Fruit fly (Drosophila melanogaster) whole organism, embryonic: ENCODE measurements around the gene CG16965.

Source experiments
- BtbVII ChIP-seq: fragments of 200-800 bp; sonication (Bioruptor generic); optimal IDR thresholded peaks from 3 replicates; lab custom pipeline; 2017; ENCODE audit warnings: missing biosample characterization, mild to moderate bottlenecking, missing genetic modification characterization
- CG11398 ChIP-seq: fragments of 200-800 bp; sonication (Bioruptor generic); optimal IDR thresholded peaks from 2 replicates; lab custom pipeline; 2016; ENCODE audit warnings: missing biosample characterization, missing genetic modification characterization
- CG12769 ChIP-seq: fragments of 200-800 bp; sonication (Bioruptor generic); optimal IDR thresholded peaks from 2 replicates; lab custom pipeline; 2019; ENCODE audit warnings: missing biosample characterization, mild to moderate bottlenecking, missing genetic modification characterization, moderate library complexity
- CG14050 ChIP-seq: fragments of 200-800 bp; sonication (Bioruptor generic); IDR thresholded peaks from 3 replicates; pipeline ENCODE4 v1.3.6; 2022; ENCODE audit warnings: missing biosample characterization, missing genetic modification characterization
- CG14965 ChIP-seq: fragments of 200-800 bp; sonication (Bioruptor generic); optimal IDR thresholded peaks from 2 replicates; lab custom pipeline; 2016; ENCODE audit warnings: missing biosample characterization, missing genetic modification characterization, borderline replicate concordance
- CG15011 ChIP-seq: fragments of 200-800 bp; sonication (Bioruptor generic); optimal IDR thresholded peaks from 3 replicates; lab custom pipeline; 2018; ENCODE audit warnings: missing biosample characterization, mild to moderate bottlenecking, missing genetic modification characterization
- CG17328 ChIP-seq: fragments of 200-800 bp; sonication (Bioruptor generic); IDR thresholded peaks from 2 replicates; pipeline ENCODE4 v1.3.6; 2022; ENCODE audit warnings: missing biosample characterization, missing genetic modification characterization
- CG17385 ChIP-seq: fragments of 200-800 bp; sonication (Bioruptor generic); optimal IDR thresholded peaks from 3 replicates; lab custom pipeline; 2018; ENCODE audit warnings: missing biosample characterization, mild to moderate bottlenecking, missing genetic modification characterization
- CG18262 ChIP-seq: fragments of 200-800 bp; optimal IDR thresholded peaks from 3 replicates; lab custom pipeline; 2019; ENCODE audit warnings: missing biosample characterization, mild to moderate bottlenecking, missing genetic modification characterization, moderate library complexity
- CG18476 ChIP-seq: fragments of 200-800 bp; sonication (Bioruptor generic); optimal IDR thresholded peaks from 2 replicates; lab custom pipeline; 2016; ENCODE audit warnings: missing biosample characterization, mild to moderate bottlenecking, missing genetic modification characterization
- CG30020 ChIP-seq: fragments of 200-800 bp; optimal IDR thresholded peaks from 2 replicates; lab custom pipeline; 2019; ENCODE audit warnings: missing biosample characterization, mild to moderate bottlenecking, missing genetic modification characterization, moderate library complexity
- CG30403 ChIP-seq: fragments of 200-800 bp; sonication (Bioruptor generic); optimal IDR thresholded peaks from 3 replicates; lab custom pipeline; 2016; ENCODE audit warnings: missing biosample characterization, missing genetic modification characterization
- CG32767 ChIP-seq: fragments of 200-800 bp; sonication (Bioruptor generic); IDR thresholded peaks from 2 replicates; pipeline ENCODE4 v1.3.6; 2022; ENCODE audit warnings: missing biosample characterization, missing genetic modification characterization
- CG33213 ChIP-seq: fragments of 200-800 bp; sonication (Bioruptor generic); optimal IDR thresholded peaks from 3 replicates; lab custom pipeline; 2016; ENCODE audit warnings: missing biosample characterization, missing genetic modification characterization
- CG34376 ChIP-seq: fragments of 200-800 bp; sonication (Bioruptor generic); optimal IDR thresholded peaks from 2 replicates; lab custom pipeline; 2018; ENCODE audit warnings: missing biosample characterization, mild to moderate bottlenecking, missing genetic modification characterization
- CG3847 ChIP-seq: fragments of 200-800 bp; sonication (Bioruptor generic); IDR thresholded peaks from 2 replicates; pipeline ENCODE4 v1.3.6; 2022; ENCODE audit warnings: missing biosample characterization, missing genetic modification characterization
- CG4424 ChIP-seq: fragments of 200-800 bp; sonication (Bioruptor generic); optimal IDR thresholded peaks from 3 replicates; lab custom pipeline; 2016; ENCODE audit warnings: missing biosample characterization, missing genetic modification characterization
- CG5180 ChIP-seq: fragments of 200-800 bp; sonication (Bioruptor generic); optimal IDR thresholded peaks from 3 replicates; lab custom pipeline; 2017; ENCODE audit warnings: missing biosample characterization, missing genetic modification characterization, mild to moderate bottlenecking, moderate library complexity, missing genetic modification reagents
- CG6175 ChIP-seq: fragments of 200-800 bp; sonication (Bioruptor generic); IDR thresholded peaks from 3 replicates; pipeline ENCODE4 v1.3.6; 2022; ENCODE audit warnings: missing biosample characterization, missing genetic modification characterization
- CG6689 ChIP-seq: fragments of 200-800 bp; sonication (Bioruptor generic); IDR thresholded peaks from 2 replicates; pipeline ENCODE4 v1.3.6; 2022; ENCODE audit warnings: missing biosample characterization, missing genetic modification characterization
- CG8089 ChIP-seq: fragments of 200-800 bp; sonication (Bioruptor generic); optimal IDR thresholded peaks from 3 replicates; lab custom pipeline; 2016; ENCODE audit warnings: missing biosample characterization, missing genetic modification characterization
- CG8944 ChIP-seq: fragments of 200-800 bp; sonication (Bioruptor generic); optimal IDR thresholded peaks from 3 replicates; lab custom pipeline; 2016; ENCODE audit warnings: missing biosample characterization, missing genetic modification characterization
- Dfd ChIP-seq, 2 experiments: fragments of >200 bp; optimal IDR thresholded peaks; 2 replicates each; lab custom pipeline; 2017; ENCODE audit warnings: missing biosample characterization in 2 of 2, missing genetic modification characterization in 2 of 2
- E2f1 ChIP-seq: fragments of 200-800 bp; sonication (Bioruptor generic); IDR thresholded peaks from 2 replicates; pipeline ENCODE4 v1.3.6; 2022; ENCODE audit warnings: missing biosample characterization, missing genetic modification characterization
- Hmr ChIP-seq: fragments of 200-800 bp; sonication (Bioruptor generic); optimal IDR thresholded peaks from 3 replicates; lab custom pipeline; 2017; ENCODE audit warnings: mild to moderate bottlenecking, missing biosample characterization, missing genetic modification reagents, missing genetic modification characterization
- Jarid2 ChIP-seq: fragments of 200-800 bp; sonication (Bioruptor generic); optimal IDR thresholded peaks from 3 replicates; lab custom pipeline; 2017; ENCODE audit warnings: mild to moderate bottlenecking, missing biosample characterization, missing genetic modification reagents, missing genetic modification characterization
- Mad ChIP-seq: fragments of 200-800 bp; sonication (Bioruptor generic); optimal IDR thresholded peaks from 2 replicates; lab custom pipeline; 2016; ENCODE audit warnings: missing biosample characterization, missing genetic modification characterization
- NC2β ChIP-seq: fragments of 200-800 bp; sonication (Bioruptor generic); optimal IDR thresholded peaks from 2 replicates; lab custom pipeline; 2016; ENCODE audit warnings: missing biosample characterization, missing genetic modification characterization
- NK7.1 ChIP-seq: fragments of 200-800 bp; sonication (Bioruptor generic); optimal IDR thresholded peaks from 3 replicates; lab custom pipeline; 2016; ENCODE audit warnings: missing biosample characterization, missing genetic modification characterization
- Poxn ChIP-seq: fragments of 200-800 bp; sonication (Bioruptor generic); IDR thresholded peaks from 2 replicates; pipeline ENCODE4 v1.3.6; 2022; ENCODE audit warnings: missing biosample characterization, missing genetic modification characterization
- Rx ChIP-seq: fragments of 200-800 bp; sonication (Bioruptor generic); IDR thresholded peaks from 2 replicates; pipeline ENCODE4 v1.3.6; 2022; ENCODE audit warnings: missing biosample characterization, missing genetic modification characterization
- Taf1 ChIP-seq: fragments of 200-800 bp; sonication (Bioruptor generic); IDR thresholded peaks from 2 replicates; pipeline ENCODE4 v1.3.6; 2022; ENCODE audit warnings: missing biosample characterization, missing genetic modification characterization
- YL-1 ChIP-seq: fragments of 200-800 bp; sonication (Bioruptor generic); optimal IDR thresholded peaks from 3 replicates; lab custom pipeline; 2017; ENCODE audit warnings: missing biosample characterization, mild to moderate bottlenecking, missing genetic modification characterization
- ac ChIP-seq: fragments of 200-800 bp; sonication (Bioruptor generic); optimal IDR thresholded peaks from 3 replicates; lab custom pipeline; 2017; ENCODE audit warnings: missing biosample characterization, mild to moderate bottlenecking, missing genetic modification characterization
- btn ChIP-seq: fragments of 200-800 bp; sonication (Bioruptor generic); optimal IDR thresholded peaks from 2 replicates; lab custom pipeline; 2016; ENCODE audit warnings: missing biosample characterization, missing genetic modification characterization
- caup ChIP-seq: fragments of 200-800 bp; sonication (Bioruptor generic); optimal IDR thresholded peaks from 3 replicates; lab custom pipeline; 2017; ENCODE audit warnings: missing biosample characterization, mild to moderate bottlenecking, missing genetic modification characterization, moderate library complexity; ENCODE audit not compliant: severe bottlenecking
- chif ChIP-seq, 2 experiments: fragments of 200-800 bp; sonication (Bioruptor generic); optimal IDR thresholded peaks; 3 replicates each; lab custom pipeline; 2016; ENCODE audit warnings: missing biosample characterization in 2 of 2, missing genetic modification characterization in 2 of 2
- dm ChIP-seq: fragments of 200-800 bp; sonication (Bioruptor generic); optimal IDR thresholded peaks from 3 replicates; lab custom pipeline; 2016; ENCODE audit warnings: missing biosample characterization, missing genetic modification characterization
- dpn ChIP-seq, 2 experiments: fragments of 200-800 bp; sonication (Bioruptor generic); optimal IDR thresholded peaks; 3 replicates each; lab custom pipeline; 2016; ENCODE audit warnings: missing biosample characterization in 2 of 2, missing genetic modification characterization in 2 of 2
- emc ChIP-seq: fragments of 200-800 bp; sonication (Bioruptor generic); optimal IDR thresholded peaks from 2 replicates; lab custom pipeline; 2016; ENCODE audit warnings: missing biosample characterization, missing genetic modification characterization
- grau ChIP-seq: fragments of 200-800 bp; optimal IDR thresholded peaks from 3 replicates; lab custom pipeline; 2019; ENCODE audit warnings: missing biosample characterization, mild to moderate bottlenecking, missing genetic modification characterization, moderate library complexity
- h ChIP-seq: fragments of >200 bp; optimal IDR thresholded peaks from 2 replicates; lab custom pipeline; 2017
- her ChIP-seq: fragments of 200-800 bp; sonication (Bioruptor generic); optimal IDR thresholded peaks from 2 replicates; lab custom pipeline; 2016; ENCODE audit warnings: missing biosample characterization, missing genetic modification characterization
- lbe ChIP-seq: fragments of 200-800 bp; sonication (Bioruptor generic); optimal IDR thresholded peaks from 2 replicates; lab custom pipeline; 2016; ENCODE audit warnings: missing biosample characterization, mild to moderate bottlenecking, missing genetic modification characterization
- mld ChIP-seq: fragments of 200-800 bp; sonication (Bioruptor generic); IDR thresholded peaks from 3 replicates; pipeline ENCODE4 v1.3.6; 2022; ENCODE audit warnings: missing biosample characterization, missing genetic modification characterization; ENCODE audit not compliant: partially characterized antibody
- rib ChIP-seq: fragments of 200-800 bp; sonication (Bioruptor generic); IDR thresholded peaks from 2 replicates; pipeline ENCODE4 v1.3.6; 2022; ENCODE audit warnings: missing biosample characterization, missing genetic modification characterization
- scrt ChIP-seq: fragments of 200-800 bp; sonication (Bioruptor generic); optimal IDR thresholded peaks from 2 replicates; lab custom pipeline; 2018; ENCODE audit warnings: missing biosample characterization, mild to moderate bottlenecking, missing genetic modification characterization, moderate library complexity
- sim ChIP-seq: fragments of 200-800 bp; sonication (Bioruptor generic); IDR thresholded peaks from 2 replicates; pipeline ENCODE4 v1.3.6; 2022; ENCODE audit warnings: missing biosample characterization, missing genetic modification characterization
- tap ChIP-seq: fragments of 200-800 bp; optimal IDR thresholded peaks from 3 replicates; lab custom pipeline; 2019; ENCODE audit warnings: missing biosample characterization, mild to moderate bottlenecking, missing genetic modification characterization, moderate library complexity

The CG16965 gene

dm6 chr2L:12026458-12027431 is 45.4 kb downstream of the CG16965 start (continued):
- TF ChIP-seq CG11398 (GFP tag; lab: Kevin White, UChicago) (peak; percentile 6), Hmr (GFP tag; lab: Kevin White, UChicago) (peak; percentile 64), h (no peak), Taf1 (GFP tag; lab: Robert Waterston, UW) (peak; percentile 29; the same call in 1 of the 2 replicates), CG14965 (GFP tag; lab: Kevin White, UChicago) (no peak), Rx (peak; percentile 33; the same call in 1 of the 2 replicates), emc (GFP tag; lab: Kevin White, UChicago) (no peak), btn (GFP tag; lab: Kevin White, UChicago) (peak; percentile 13), chif (GFP tag; optimal IDR thresholded peaks at IDR 0.05; lab: Kevin White, UChicago) (peak; percentile 37 to 40), scrt (GFP tag; lab: Kevin White, UChicago) (peak; percentile 6), CG30020 (tag; lab: Kevin White, UChicago) (peak; percentile 11), dm (GFP tag; lab: Kevin White, UChicago) (peak; percentile 35), ac (GFP tag; lab: Kevin White, UChicago) (no peak), CG15011 (GFP tag; lab: Kevin White, UChicago) (no peak), Poxn (GFP tag; lab: Robert Waterston, UW) (no peak), CG8089 (no peak), CG18262 (tag; lab: Kevin White, UChicago) (peak; percentile 79), CG5180 (GFP tag; lab: Kevin White, UChicago) (peak; percentile 18), lbe (GFP tag; lab: Kevin White, UChicago) (peak; percentile 24), tap (tag; lab: Kevin White, UChicago) (no peak), CG6689 (no peak; the same call in none of the 2 replicates), CG32767 (GFP tag; lab: Robert Waterston, UW) (0 out of 2 replicates have a peak, but pooled peaks have one; percentile 30), caup (GFP tag; lab: Kevin White, UChicago) (no peak), CG4424 (peak; percentile 61), CG30403 (peak; percentile 75), rib (GFP tag; lab: Robert Waterston, UW) (no peak), Mad (no peak), grau (tag; lab: Kevin White, UChicago) (peak; percentile 70), CG8944 (GFP tag; lab: Kevin White, UChicago) (peak; percentile 37), NC2β (GFP tag; lab: Kevin White, UChicago) (peak; percentile 34), CG3847 (no peak; the same call in 1 of the 2 replicates), CG17328 (GFP tag; lab: Robert Waterston, UW) (peak; percentile 47; the same call in 1 of the 2 replicates), sim (no peak), Dfd (GFP tag; optimal IDR thresholded peaks at IDR 0.05; lab: Kevin White, UChicago) (no peak), Jarid2 (GFP tag; lab: Kevin White, UChicago) (no peak), CG12769 (tag; lab: Kevin White, UChicago) (peak; percentile 22), YL-1 (no peak), CG18476 (GFP tag; lab: Kevin White, UChicago) (peak; percentile 35), mld (GFP tag; lab: Robert Waterston, UW) (no peak), NK7.1 (GFP tag; lab: Kevin White, UChicago) (no peak), BtbVII (GFP tag; lab: Kevin White, UChicago) (no peak), dpn (GFP tag; optimal IDR thresholded peaks at IDR 0.05; lab: Kevin White, UChicago) (peak in 1 of 2 experiments; percentile 40), CG34376 (GFP tag; lab: Kevin White, UChicago) (no peak), E2f1 (GFP tag; lab: Robert Waterston, UW) (peak; percentile 47; the same call in 1 of the 2 replicates), CG6175 (GFP tag; lab: Robert Waterston, UW) (peak; percentile 42; the same call in 1 of the 3 replicates), CG17385 (GFP tag; lab: Kevin White, UChicago) (peak; percentile 59), CG14050 (GFP tag; lab: Robert Waterston, UW) (peak; percentile 9; the same call in 1 of the 3 replicates), CG33213 (no peak), her (GFP tag; lab: Kevin White, UChicago) (no peak)
